Fruit fly (Drosophila melanogaster) whole organism, wandering third instar larva: Measurements from ENCODE around the gene CG14511.

ENCODE experiments used
- CG32264 ChIP-seq: fragments of 200-800 bp; sonication (Bioruptor generic); optimal IDR thresholded peaks from 2 replicates; lab custom pipeline; 2016; ENCODE audit warnings: missing biosample characterization, missing genetic modification characterization
- CG9705 ChIP-seq: fragments of 200-800 bp; sonication (Bioruptor generic); optimal IDR thresholded peaks from 2 replicates; lab custom pipeline; 2018; ENCODE audit warnings: missing biosample characterization, mild to moderate bottlenecking, missing genetic modification characterization
- tai ChIP-seq: sonication (Bioruptor generic); optimal IDR thresholded peaks from 2 replicates; lab custom pipeline; 2016; ENCODE audit warnings: missing biosample characterization, missing genetic modification characterization

dm6 chr3R:29146710-29147109, at the start of gene CG14511:
- no peak for TF ChIP-seq CG32264 (GFP tag; lab: Kevin White, UChicago)
- TF ChIP-seq CG9705 (GFP tag; lab: Kevin White, UChicago), result no peak
- TF ChIP-seq tai (GFP tag; lab: Kevin White, UChicago), result no peak
